Fruit fly (Drosophila melanogaster): Measurements from ENCODE around the gene CG9135.

The CG9135 gene

DNA sequence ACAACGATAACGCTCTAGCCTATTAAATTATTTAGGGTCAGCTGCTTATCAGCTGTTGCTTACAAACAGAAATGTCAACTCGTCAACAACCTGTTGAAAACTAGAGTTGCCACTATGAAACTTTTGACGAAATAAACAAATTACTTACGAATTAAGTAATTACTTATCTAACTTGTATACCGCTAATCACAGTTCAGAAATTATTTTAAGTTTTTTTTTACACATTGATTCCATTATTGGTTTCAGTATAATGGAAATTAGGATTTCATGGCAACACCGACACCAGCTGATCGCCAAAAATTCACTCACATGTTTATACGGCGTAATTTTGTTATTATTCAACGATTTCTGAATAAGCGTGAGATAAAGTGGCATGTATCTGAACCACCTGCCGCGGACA lies 12.8 kb upstream of the CG9135 start, which contains the start of the genes CG9117 and CG31643 (continued):
- TF ChIP-seq sisA (GFP tag; IDR thresholded peaks at IDR 0.05), result peak; percentile 25; the same call in 1 of the 2 replicates
- TF ChIP-seq tll (GFP tag; optimal IDR thresholded peaks at IDR 0.05), result peak in 1 of 2 experiments; percentile 76
- TF ChIP-seq CG13775 (GFP tag; optimal IDR thresholded peaks at IDR 0.05), result peak; percentile 56
- TF ChIP-seq Sry-δ (GFP tag; optimal IDR thresholded peaks at IDR 0.05), result peak; percentile 26
- peak; percentile 9 for TF ChIP-seq fd96Cb (tag; optimal IDR thresholded peaks at IDR 0.05)
- TF ChIP-seq CG30403 (GFP tag; optimal IDR thresholded peaks at IDR 0.05), result peak; percentile 70
- TF ChIP-seq dmrt11E (tag; optimal IDR thresholded peaks at IDR 0.05), result peak; percentile 48
- TF ChIP-seq Six4 (GFP tag; optimal IDR thresholded peaks at IDR 0.05), result peak; percentile 54
- TF ChIP-seq lmd (GFP tag; IDR thresholded peaks at IDR 0.05), result peak; percentile 25; the same call in 1 of the 2 replicates
- peak; percentile 37 for TF ChIP-seq CG12236 (GFP tag; optimal IDR thresholded peaks at IDR 0.05)
- TF ChIP-seq Hmx (GFP tag; optimal IDR thresholded peaks at IDR 0.05), result no peak
- TF ChIP-seq H2.0 (GFP tag; IDR thresholded peaks at IDR 0.05), result no peak
- no peak for TF ChIP-seq CG16815 (GFP tag; optimal IDR thresholded peaks at IDR 0.05)
- TF ChIP-seq CG18764 (GFP tag; optimal IDR thresholded peaks at IDR 0.05), result peak; percentile 41
- TF ChIP-seq pho (GFP tag; optimal IDR thresholded peaks at IDR 0.05), result peak; percentile 47
- TF ChIP-seq sqz (GFP tag; optimal IDR thresholded peaks at IDR 0.05), result no peak
- peak; percentile 65 for TF ChIP-seq CG9609 (GFP tag; optimal IDR thresholded peaks at IDR 0.05)
- peak; percentile 2 for TF ChIP-seq Oli (tag; optimal IDR thresholded peaks at IDR 0.05)
- peak; percentile 57 for TF ChIP-seq CG2712 (tag; optimal IDR thresholded peaks at IDR 0.05)
- 0 out of 3 replicates have a peak, but pooled peaks have one; percentile 6 for TF ChIP-seq dysf (GFP tag; IDR thresholded peaks at IDR 0.05)
- no peak for TF ChIP-seq pfk (GFP tag; optimal IDR thresholded peaks at IDR 0.05)
- TF ChIP-seq hbn (GFP tag; IDR thresholded peaks at IDR 0.05; ENCODE audit: partially characterized antibody), result peak; percentile 34; the same call in 1 of the 2 replicates
- no peak for TF ChIP-seq dati (GFP tag; IDR thresholded peaks at IDR 0.05)
- peak; percentile 71 for TF ChIP-seq Side (GFP tag; optimal IDR thresholded peaks at IDR 0.05)
- no peak for TF ChIP-seq emc (GFP tag; optimal IDR thresholded peaks at IDR 0.05)
- TF ChIP-seq ci (GFP tag; IDR thresholded peaks at IDR 0.05), result 0 out of 3 replicates have a peak, but pooled peaks have one; percentile 31
- peak; percentile 30 for TF ChIP-seq Mes4 (GFP tag; optimal IDR thresholded peaks at IDR 0.05)
- TF ChIP-seq br (optimal IDR thresholded peaks at IDR 0.05), result no peak
- TF ChIP-seq ems (GFP tag; optimal IDR thresholded peaks at IDR 0.05), result peak; percentile 52
- TF ChIP-seq org-1 (GFP tag; optimal IDR thresholded peaks at IDR 0.05), result no peak
- no peak for TF ChIP-seq sug (tag; optimal IDR thresholded peaks at IDR 0.05)
- peak; percentile 18 for TF ChIP-seq Sin3A (optimal IDR thresholded peaks at IDR 0.05)
- TF ChIP-seq CG9817 (tag; optimal IDR thresholded peaks at IDR 0.05), result peak; percentile 31
- TF ChIP-seq CG7556 (GFP tag; optimal IDR thresholded peaks at IDR 0.05), result peak; percentile 26
- peak; percentile 82 for TF ChIP-seq MBD-R2 (GFP tag; IDR thresholded peaks at IDR 0.05)
- no peak for TF ChIP-seq ken (GFP tag; IDR thresholded peaks at IDR 0.05)
- no peak for TF ChIP-seq CG11085 (GFP tag; IDR thresholded peaks at IDR 0.05)
- TF ChIP-seq CG8281 (tag; optimal IDR thresholded peaks at IDR 0.05), result no peak
- no peak for TF ChIP-seq CG3065 (GFP tag; optimal IDR thresholded peaks at IDR 0.05)
- TF ChIP-seq Elba2 (GFP tag; optimal IDR thresholded peaks at IDR 0.05), result peak; percentile 10
- TF ChIP-seq Poxn (GFP tag; IDR thresholded peaks at IDR 0.05), result no peak
- TF ChIP-seq fu2 (GFP tag; optimal IDR thresholded peaks at IDR 0.05), result peak; percentile 59
- peak; percentile 49 for TF ChIP-seq CG4820 (GFP tag; optimal IDR thresholded peaks at IDR 0.05)
- peak; percentile 69 for TF ChIP-seq CG13424 (tag; optimal IDR thresholded peaks at IDR 0.05)
- TF ChIP-seq hkb (optimal IDR thresholded peaks at IDR 0.05), result no peak
- TF ChIP-seq hkb (GFP tag; IDR thresholded peaks at IDR 0.05), result peak; percentile 45; the same call in 1 of the 2 replicates
- no peak for TF ChIP-seq CG11723 (GFP tag; optimal IDR thresholded peaks at IDR 0.05)
- TF ChIP-seq pzg (GFP tag; optimal IDR thresholded peaks at IDR 0.05), result peak; percentile 64
- peak; percentile 52 for TF ChIP-seq CG32532 (GFP tag; IDR thresholded peaks at IDR 0.05)
- peak; percentile 42 for TF ChIP-seq CoRest (tag; optimal IDR thresholded peaks at IDR 0.05)
- TF ChIP-seq CG9932 (GFP tag; IDR thresholded peaks at IDR 0.05), result peak; percentile 60
- TF ChIP-seq D (optimal IDR thresholded peaks at IDR 0.05), result no peak
- TF ChIP-seq D (GFP tag; optimal IDR thresholded peaks at IDR 0.05), result no peak
